Worm (Caenorhabditis elegans) whole organism, young adult: ENCODE data around the gene vdac-1.
A peak's percentile ranks its signal among the peaks of the same experiment; 100 is the strongest.

Experiments
- B0019.2 ChIP-seq: fragments of 200-800 bp; sonication (Bioruptor generic); conservative IDR thresholded peaks from 2 replicates; pipeline ENCODE4 v1.3.6; 2022; ENCODE audit warnings: missing genetic modification reagents, missing genetic modification characterization, missing compliant biosample characterization
- B0261.1 ChIP-seq: sonication (generic microtip); optimal IDR thresholded peaks from 2 replicates; lab custom pipeline; 2016; ENCODE audit warnings: mild to moderate bottlenecking, missing genetic modification characterization, moderate library complexity, missing compliant biosample characterization
- F10E7.11 ChIP-seq: sonication (generic microtip); optimal IDR thresholded peaks from 2 replicates; lab custom pipeline; 2017; ENCODE audit warnings: mild to moderate bottlenecking, missing genetic modification characterization, moderate library complexity, missing compliant biosample characterization
- F23B12.7 ChIP-seq: sonication (generic microtip); optimal IDR thresholded peaks from 2 replicates; lab custom pipeline; 2017; ENCODE audit warnings: missing genetic modification characterization, mild to moderate bottlenecking, missing compliant biosample characterization, antibody characterized with exemption, moderate library complexity; ENCODE audit not compliant: insufficient read depth
- F55B11.4 ChIP-seq: sonication (generic microtip); optimal IDR thresholded peaks from 2 replicates; lab custom pipeline; 2016; ENCODE audit warnings: missing compliant biosample characterization, missing genetic modification characterization, borderline replicate concordance; ENCODE audit not compliant: insufficient read depth
- Y53G8AR.9 ChIP-seq: fragments of 200-800 bp; sonication (Bioruptor generic); conservative IDR thresholded peaks from 2 replicates; pipeline ENCODE4 v1.3.6; 2022; ENCODE audit warnings: missing genetic modification reagents, missing genetic modification characterization, missing compliant biosample characterization
- Y67H2A.10 ChIP-seq: fragments of 200-800 bp; sonication (Bioruptor generic); conservative IDR thresholded peaks from 2 replicates; pipeline ENCODE4 v1.3.6; 2022; ENCODE audit warnings: missing genetic modification reagents, missing genetic modification characterization, missing compliant biosample characterization
- ZK185.1 ChIP-seq: sonication (generic microtip); optimal IDR thresholded peaks from 2 replicates; lab custom pipeline; 2016; ENCODE audit warnings: mild to moderate bottlenecking, missing genetic modification characterization, missing compliant biosample characterization; ENCODE audit not compliant: poor library complexity, severe bottlenecking
- ama-1 ChIP-seq, 3 experiments: fragments of 150-350 bp in 1 of 3; sonication (generic microtip) in 2 of 3; optimal IDR thresholded peaks; 2 replicates each; lab custom pipeline; 2014 to 2018; ENCODE audit warnings: missing biosample characterization in 2 of 3, missing genetic modification characterization in 2 of 3, missing genetic modification reagents in 2 of 3
- aptf-3 ChIP-seq: fragments of 200-800 bp; sonication (Bioruptor generic); IDR thresholded peaks from 2 replicates; pipeline ENCODE4 v1.3.6; 2022; ENCODE audit warnings: missing genetic modification characterization, missing compliant biosample characterization
- attf-5 ChIP-seq: fragments of 200-800 bp; sonication (Bioruptor generic); optimal IDR thresholded peaks from 2 replicates; lab custom pipeline; 2018; ENCODE audit warnings: mild to moderate bottlenecking, missing genetic modification characterization, missing compliant biosample characterization
- cebp-1 ChIP-seq, 2 experiments: fragments of 200-800 bp in 1 of 2; sonication (Bioruptor generic) in 1 of 2; sonication (generic microtip) in 1 of 2; IDR thresholded peaks in 1 of 2; optimal IDR thresholded peaks in 1 of 2; 2 replicates each; pipeline versions ENCODE4 v1.3.6 to Lab custom; 2017 to 2022; ENCODE audit warnings: missing compliant biosample characterization in 2 of 2, missing genetic modification characterization in 2 of 2, mild to moderate bottlenecking in 1 of 2, missing genetic modification reagents in 1 of 2, moderate library complexity in 1 of 2
- cebp-2 ChIP-seq: fragments of 200-800 bp; sonication (Bioruptor generic); IDR thresholded peaks from 2 replicates; pipeline ENCODE4 v1.3.6; 2022; ENCODE audit warnings: missing genetic modification characterization, missing compliant biosample characterization
- ceh-27 ChIP-seq: fragments of 200-800 bp; sonication (Bioruptor generic); optimal IDR thresholded peaks from 2 replicates; lab custom pipeline; 2018; ENCODE audit warnings: mild to moderate bottlenecking, missing genetic modification characterization, moderate library complexity, missing compliant biosample characterization
- ceh-40 ChIP-seq: fragments of 200-800 bp; sonication (Bioruptor generic); IDR thresholded peaks from 2 replicates; pipeline ENCODE4 v1.3.6; 2022; ENCODE audit warnings: missing genetic modification characterization, missing compliant biosample characterization
- dox-1 ChIP-seq: fragments of 200-800 bp; sonication (Bioruptor generic); IDR thresholded peaks from 2 replicates; pipeline ENCODE4 v1.3.6; 2022; ENCODE audit warnings: missing genetic modification reagents, missing genetic modification characterization, missing compliant biosample characterization
- efl-1 ChIP-seq: fragments of 150-350 bp; optimal IDR thresholded peaks from 2 replicates; lab custom pipeline; 2014; ENCODE audit warnings: missing biosample characterization, missing genetic modification reagents, missing genetic modification characterization
- ets-4 ChIP-seq: fragments of 200-800 bp; sonication (Bioruptor generic); optimal IDR thresholded peaks from 2 replicates; lab custom pipeline; 2018; ENCODE audit warnings: mild to moderate bottlenecking, missing genetic modification characterization, missing compliant biosample characterization
- let-526 ChIP-seq: fragments of 200-800 bp; sonication (Bioruptor generic); IDR thresholded peaks from 2 replicates; pipeline ENCODE4 v1.3.6; 2022; ENCODE audit warnings: missing genetic modification reagents, missing genetic modification characterization, missing compliant biosample characterization
- let-607 ChIP-seq, 2 experiments: fragments of 200-800 bp in 1 of 2; sonication (Bioruptor generic) in 1 of 2; sonication (generic microtip) in 1 of 2; optimal IDR thresholded peaks; 2 replicates each; lab custom pipeline; 2016 to 2018; ENCODE audit warnings: mild to moderate bottlenecking in 2 of 2, missing compliant biosample characterization in 2 of 2, missing genetic modification characterization in 2 of 2, moderate library complexity in 2 of 2, missing genotype in 1 of 2
- lin-26 ChIP-seq: fragments of 200-800 bp; sonication (Bioruptor generic); IDR thresholded peaks from 2 replicates; pipeline ENCODE4 v1.3.6; 2022; ENCODE audit warnings: missing genetic modification reagents, missing genetic modification characterization, missing compliant biosample characterization
- lin-54 ChIP-seq: fragments of 200-800 bp; sonication (Bioruptor generic); optimal IDR thresholded peaks from 2 replicates; lab custom pipeline; 2018; ENCODE audit warnings: mild to moderate bottlenecking, missing genetic modification characterization, missing compliant biosample characterization
- madf-10 ChIP-seq: sonication (generic microtip); optimal IDR thresholded peaks from 2 replicates; lab custom pipeline; 2016; ENCODE audit warnings: mild to moderate bottlenecking, missing genetic modification characterization, missing compliant biosample characterization
- madf-6 ChIP-seq: fragments of 200-800 bp; sonication (Bioruptor generic); IDR thresholded peaks from 2 replicates; pipeline ENCODE4 v1.3.6; 2022; ENCODE audit warnings: missing genetic modification reagents, missing genetic modification characterization, missing compliant biosample characterization
- madf-8 ChIP-seq: fragments of 200-800 bp; sonication (Bioruptor generic); conservative IDR thresholded peaks from 2 replicates; pipeline ENCODE4 v1.3.6; 2022; ENCODE audit warnings: missing genetic modification reagents, missing genetic modification characterization, missing compliant biosample characterization
- mcd-1 ChIP-seq: fragments of 200-800 bp; sonication (Bioruptor generic); IDR thresholded peaks from 2 replicates; pipeline ENCODE4 v1.3.6; 2022; ENCODE audit warnings: missing genetic modification reagents, missing genetic modification characterization, missing compliant biosample characterization
- nfyb-1 ChIP-seq: fragments of 200-800 bp; sonication (Bioruptor generic); IDR thresholded peaks from 2 replicates; pipeline ENCODE4 v1.3.6; 2022; ENCODE audit warnings: missing genetic modification reagents, missing genetic modification characterization, missing compliant biosample characterization
- nhr-120 ChIP-seq: fragments of 200-800 bp; sonication (Bioruptor generic); IDR thresholded peaks from 2 replicates; pipeline ENCODE4 v1.3.6; 2022; ENCODE audit warnings: missing genetic modification characterization, missing compliant biosample characterization
- nhr-27 ChIP-seq: fragments of 200-800 bp; sonication (Bioruptor generic); optimal IDR thresholded peaks from 2 replicates; lab custom pipeline; 2018; ENCODE audit warnings: mild to moderate bottlenecking, missing genetic modification characterization, moderate library complexity, missing compliant biosample characterization
- nhr-80 ChIP-seq: sonication (generic microtip); optimal IDR thresholded peaks from 2 replicates; lab custom pipeline; 2016; ENCODE audit warnings: missing genetic modification characterization, missing compliant biosample characterization
- nhr-90 ChIP-seq: sonication (generic microtip); optimal IDR thresholded peaks from 2 replicates; lab custom pipeline; 2016; ENCODE audit warnings: missing genotype, mild to moderate bottlenecking, missing genetic modification characterization, missing compliant biosample characterization
- pha-4 ChIP-seq: fragments of 150-350 bp; sonication (generic microtip); optimal IDR thresholded peaks from 2 replicates; lab custom pipeline; 2014; ENCODE audit warnings: missing biosample characterization, missing genetic modification reagents, missing genetic modification characterization
- rpc-1 ChIP-seq, 2 experiments: fragments of 150-350 bp in 1 of 2; sonication (generic microtip) in 1 of 2; optimal IDR thresholded peaks; 2 replicates each; lab custom pipeline; 2014 to 2018; ENCODE audit warnings: missing biosample characterization in 1 of 2, missing genetic modification characterization in 1 of 2, missing genetic modification reagents in 1 of 2, missing genotype in 1 of 2
- snpc-3.4 ChIP-seq: sonication (generic microtip); optimal IDR thresholded peaks from 2 replicates; lab custom pipeline; 2017; ENCODE audit warnings: missing genetic modification characterization, mild to moderate bottlenecking, missing compliant biosample characterization, antibody characterized with exemption, moderate library complexity, missing genotype, missing genetic modification reagents
- tbp1 ChIP-seq: fragments of 200-800 bp; sonication (Bioruptor generic); optimal IDR thresholded peaks from 2 replicates; lab custom pipeline; 2018; ENCODE audit warnings: mild to moderate bottlenecking, missing genetic modification characterization, missing compliant biosample characterization
- tlf-1 ChIP-seq: fragments of 200-800 bp; sonication (Bioruptor generic); optimal IDR thresholded peaks from 2 replicates; lab custom pipeline; 2018; ENCODE audit warnings: mild to moderate bottlenecking, missing genetic modification characterization, missing compliant biosample characterization
- unc-62 ChIP-seq: fragments of 150-350 bp; optimal IDR thresholded peaks from 2 replicates; lab custom pipeline; 2014; ENCODE audit warnings: missing biosample characterization, missing genetic modification reagents, missing genetic modification characterization
- zfh-2 ChIP-seq: fragments of 200-800 bp; sonication (Bioruptor generic); conservative IDR thresholded peaks from 2 replicates; pipeline ENCODE4 v1.3.6; 2022; ENCODE audit warnings: missing genetic modification reagents, missing genetic modification characterization, missing compliant biosample characterization
- zim-3 ChIP-seq: sonication (generic microtip); optimal IDR thresholded peaks from 2 replicates; lab custom pipeline; 2017; ENCODE audit warnings: mild to moderate bottlenecking, missing genetic modification characterization, moderate library complexity, missing compliant biosample characterization
- ztf-18 ChIP-seq: sonication (generic microtip); optimal IDR thresholded peaks from 2 replicates; lab custom pipeline; 2016; ENCODE audit warnings: missing genotype, mild to moderate bottlenecking, missing genetic modification characterization, missing compliant biosample characterization
- ztf-22 ChIP-seq: fragments of 200-800 bp; sonication (Bioruptor generic); optimal IDR thresholded peaks from 2 replicates; lab custom pipeline; 2018; ENCODE audit warnings: mild to moderate bottlenecking, missing genetic modification characterization, moderate library complexity, missing compliant biosample characterization
- ztf-25 ChIP-seq: fragments of 200-800 bp; sonication (Bioruptor generic); IDR thresholded peaks from 2 replicates; pipeline ENCODE4 v1.3.6; 2022; ENCODE audit warnings: missing genetic modification reagents, missing genetic modification characterization, missing compliant biosample characterization
- ztf-3 ChIP-seq: fragments of 200-800 bp; sonication (Bioruptor generic); optimal IDR thresholded peaks from 2 replicates; lab custom pipeline; 2018; ENCODE audit warnings: mild to moderate bottlenecking, missing genetic modification characterization, missing compliant biosample characterization
- ztf-6 ChIP-seq: fragments of 200-800 bp; sonication (Bioruptor generic); IDR thresholded peaks from 2 replicates; pipeline ENCODE4 v1.3.6; 2022; ENCODE audit warnings: missing genetic modification reagents, missing genetic modification characterization, missing compliant biosample characterization

vdac-1 gene

ce11 chrIV:7549844-7550243, 42.2 kb upstream of the vdac-1 start:
- peak; percentile 71 for TF ChIP-seq ceh-27 (GFP tag; lab: Kevin White, UChicago)
- TF ChIP-seq tbp1 (GFP tag; lab: Kevin White, UChicago): peak; percentile 12
- peak; percentile 89 to 96 for TF ChIP-seq let-607 (tag; optimal IDR thresholded peaks at IDR 0.05; lab: Kevin White, UChicago)
- TF ChIP-seq cebp-2 (GFP tag; lab: Robert Waterston, UW): no peak
- TF ChIP-seq ztf-6 (GFP tag; lab: Robert Waterston, UW): no peak
- peak; percentile 68; the same call in 1 of the 2 replicates for TF ChIP-seq zfh-2
- TF ChIP-seq nhr-80: peak; percentile 96
- no peak for TF ChIP-seq nhr-27 (tag; lab: Kevin White, UChicago)
- TF ChIP-seq nfyb-1 (GFP tag; lab: Robert Waterston, UW): 0 out of 2 replicates have a peak, but pooled peaks have one; percentile 25
- TF ChIP-seq attf-5: peak; percentile 58
- TF ChIP-seq madf-10 (tag; lab: Kevin White, UChicago): peak; percentile 18
- peak; percentile 33; the same call in 1 of the 2 replicates for TF ChIP-seq cebp-1 (GFP tag; IDR thresholded peaks at IDR 0.05; lab: Robert Waterston, UW)
- TF ChIP-seq cebp-1 (tag; optimal IDR thresholded peaks at IDR 0.05; lab: Kevin White, UChicago): peak; percentile 16
- TF ChIP-seq nhr-120 (GFP tag; lab: Robert Waterston, UW): 0 out of 2 replicates have a peak, but pooled peaks have one; percentile 32
- TF ChIP-seq let-526 (GFP tag; lab: Robert Waterston, UW): peak; percentile 64; the same call in 1 of the 2 replicates
- TF ChIP-seq rpc-1 (optimal IDR thresholded peaks at IDR 0.05; lab: Kevin White, UChicago): no peak
- TF ChIP-seq rpc-1 (tag; optimal IDR thresholded peaks at IDR 0.05; lab: Kevin White, UChicago): no peak
- peak; percentile 55 for TF ChIP-seq ztf-18 (tag; lab: Kevin White, UChicago)
- no peak for TF ChIP-seq aptf-3 (GFP tag; lab: Robert Waterston, UW)
- peak; percentile 36 for TF ChIP-seq lin-54 (GFP tag; lab: Kevin White, UChicago)
- peak; percentile 86 for TF ChIP-seq ets-4 (GFP tag; lab: Kevin White, UChicago)
- TF ChIP-seq nhr-90: peak; percentile 41
- TF ChIP-seq mcd-1 (GFP tag; lab: Robert Waterston, UW): peak; percentile 57
- peak; percentile 43 for TF ChIP-seq lin-26 (GFP tag; lab: Robert Waterston, UW)
- peak; percentile 66 for TF ChIP-seq dox-1 (GFP tag; lab: Robert Waterston, UW)
- TF ChIP-seq madf-6 (GFP tag; lab: Robert Waterston, UW): peak; percentile 31; the same call in 1 of the 2 replicates
- TF ChIP-seq, all 124 proteins: peak for 19

- TF ChIP-seq B0261.1 (tag; lab: Kevin White, UChicago) (no peak), ztf-22 (GFP tag; lab: Kevin White, UChicago) (no peak), ztf-25 (GFP tag; lab: Robert Waterston, UW) (no peak), zfh-2 (no peak), pha-4 (tag; lab: Kevin White, UChicago) (no peak), F23B12.7 (tag; lab: Kevin White, UChicago) (no peak), unc-62 (no peak), ZK185.1 (tag; lab: Kevin White, UChicago) (no peak), ceh-40 (GFP tag; lab: Robert Waterston, UW) (no peak), tlf-1 (peak; percentile 85), zim-3 (tag; lab: Kevin White, UChicago) (no peak), ztf-3 (GFP tag; lab: Kevin White, UChicago) (no peak), F10E7.11 (tag; lab: Kevin White, UChicago) (no peak), cebp-1 (GFP tag; IDR thresholded peaks at IDR 0.05; lab: Robert Waterston, UW) (no peak), cebp-1 (tag; optimal IDR thresholded peaks at IDR 0.05; lab: Kevin White, UChicago) (no peak), B0019.2 (GFP tag; lab: Robert Waterston, UW) (peak; percentile 95), efl-1 (GFP tag; lab: Kevin White, UChicago) (peak; percentile 92), madf-8 (GFP tag; lab: Robert Waterston, UW) (peak; percentile 94), ama-1 (optimal IDR thresholded peaks at IDR 0.05; lab: Kevin White, UChicago) (no peak), ama-1 (GFP tag; optimal IDR thresholded peaks at IDR 0.05; lab: Kevin White, UChicago) (no peak), snpc-3.4 (tag; lab: Kevin White, UChicago) (peak; percentile 29), F55B11.4 (tag; lab: Kevin White, UChicago) (no peak), Y67H2A.10 (GFP tag; lab: Robert Waterston, UW) (peak; percentile 56; the same call in 1 of the 2 replicates), Y53G8AR.9 (GFP tag; lab: Robert Waterston, UW) (peak; percentile 77; the same call in 1 of the 2 replicates), madf-10 (tag; lab: Kevin White, UChicago) (no peak)
Measured at ce11 chrIV:7547843-7548578, 40.3 kb upstream of the vdac-1 start, which contains the start of the genes cdd-2 and oef-1. TSS of gene cdd-2 (minus strand) at chrIV:7547893. TSS of gene oef-1 (plus strand) at chrIV:7548417.
